Worm (Caenorhabditis elegans) whole organism, mixed stage, embryonic: ENCODE measurements around the gene ubl-1.

Experiments used
- blmp-1 ChIP-seq: fragments of 150-350 bp; optimal IDR thresholded peaks from 2 replicates; lab custom pipeline; 2014; ENCODE audit warnings: missing biosample characterization, missing genetic modification characterization
- elt-1 ChIP-seq: sonication (generic microtip); optimal IDR thresholded peaks from 2 replicates; lab custom pipeline; 2017; ENCODE audit warnings: missing genetic modification characterization, mild to moderate bottlenecking, missing compliant biosample characterization, antibody characterized with exemption, moderate library complexity, borderline replicate concordance; ENCODE audit not compliant: insufficient read depth
- snpc-4 ChIP-seq: fragments of 150-350 bp; optimal IDR thresholded peaks from 2 replicates; lab custom pipeline; 2014; ENCODE audit warnings: missing biosample characterization, missing genetic modification characterization
- unc-62 ChIP-seq: fragments of 150-350 bp; optimal IDR thresholded peaks from 2 replicates; lab custom pipeline; 2014; ENCODE audit warnings: missing biosample characterization, missing genetic modification reagents, missing genetic modification characterization

DNA sequence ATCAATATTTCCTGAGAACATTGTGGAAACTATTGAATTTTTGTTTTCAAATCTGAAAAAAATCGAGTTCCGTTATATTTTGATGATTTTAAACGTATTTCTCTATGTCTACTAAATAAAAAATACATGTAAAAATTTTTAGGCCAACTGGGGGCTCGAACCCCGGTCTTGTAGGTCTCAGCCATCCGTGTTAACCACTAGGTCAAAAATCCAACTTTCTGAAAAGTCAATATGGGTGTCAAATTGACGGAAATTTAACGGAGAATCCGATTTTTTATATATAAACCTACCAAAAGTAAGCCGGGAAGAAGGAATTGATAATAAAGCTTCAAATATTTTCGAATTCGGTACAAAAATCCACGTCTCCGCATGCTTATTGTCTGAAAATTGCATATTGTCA lies 38.2 kb downstream of the ubl-1 start:
- TF ChIP-seq snpc-4 (tag; lab: Kevin White, UChicago): no peak
- no peak for TF ChIP-seq elt-1 (tag; lab: Kevin White, UChicago)
- TF ChIP-seq blmp-1 (tag; lab: Kevin White, UChicago): no peak
- TF ChIP-seq unc-62: no peak
